Fruit fly (Drosophila melanogaster): ENCODE measurements around the gene CG31089.

DNA sequence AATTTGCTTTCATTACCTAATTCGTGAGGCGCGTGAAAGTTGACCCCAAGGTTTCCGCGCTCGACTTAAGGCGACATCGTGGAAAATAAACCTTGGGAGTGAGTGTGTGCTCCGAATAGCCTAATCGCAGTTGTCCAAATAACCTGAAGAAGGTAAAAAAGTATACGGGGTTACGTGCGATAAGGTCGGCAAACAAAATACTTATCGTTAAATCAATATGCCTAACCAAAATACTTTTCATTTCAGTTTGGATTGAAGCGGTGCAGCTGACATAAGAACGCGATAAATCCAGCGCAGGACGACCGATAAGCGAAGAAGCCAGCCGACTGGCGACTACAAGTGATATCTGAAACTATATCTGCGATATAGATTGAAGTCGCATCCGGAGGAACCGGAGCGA lies 17.3 kb upstream of the CG31089 start:
- TF ChIP-seq CTCF (optimal IDR thresholded peaks at IDR 0.05) (no peak), CG8478 (optimal IDR thresholded peaks at IDR 0.05) (no peak)
